Worm (Caenorhabditis elegans) whole organism, early embryonic: ENCODE data around the gene otpl-6.

Source experiments
- F13C5.2 ChIP-seq: sonication (generic microtip); optimal IDR thresholded peaks from 2 replicates; lab custom pipeline; 2017; ENCODE audit warnings: mild to moderate bottlenecking, missing genetic modification characterization, inconsistent platforms, missing compliant biosample characterization
- aly-1 ChIP-seq: sonication (generic microtip); optimal IDR thresholded peaks from 2 replicates; lab custom pipeline; 2016; ENCODE audit warnings: missing genetic modification characterization, missing compliant biosample characterization
- ama-1 ChIP-seq: fragments of 150-350 bp; optimal IDR thresholded peaks from 2 replicates; lab custom pipeline; 2014
- tra-4 ChIP-seq: sonication (generic microtip); optimal IDR thresholded peaks from 2 replicates; lab custom pipeline; 2017; ENCODE audit warnings: missing genetic modification characterization, missing compliant biosample characterization

DNA sequence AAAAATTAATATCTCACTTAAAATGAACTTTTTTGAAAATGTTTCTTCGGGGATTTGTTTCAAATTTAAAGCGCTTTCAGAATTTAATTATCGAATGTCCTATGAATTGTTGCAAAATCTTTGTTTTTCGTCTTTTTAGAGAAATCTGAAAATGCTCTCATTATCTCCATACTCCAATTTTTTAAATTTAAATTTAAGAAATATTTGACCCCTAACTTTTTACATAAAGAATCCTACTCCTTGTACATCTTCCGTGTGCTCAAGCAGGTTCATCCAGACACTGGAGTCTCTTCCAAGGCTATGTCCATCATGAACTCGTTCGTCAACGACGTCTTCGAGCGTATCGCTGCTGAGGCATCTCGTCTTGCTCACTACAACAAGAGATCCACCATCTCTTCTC is 10.3 kb downstream of the otpl-6 start, which contains the start of gene his-39:
- no peak for TF ChIP-seq F13C5.2 (tag; lab: Kevin White, UChicago)
- TF ChIP-seq ama-1 (lab: Kevin White, UChicago) = no peak
- no peak for TF ChIP-seq aly-1 (tag; lab: Kevin White, UChicago)
- TF ChIP-seq tra-4 (tag; lab: Kevin White, UChicago) = no peak
